Fruit fly (Drosophila melanogaster) S2 (cell line): ENCODE results near the gene CG33641.

ENCODE experiments used
- CG8478 ChIP-seq: fragments of >200 bp; optimal IDR thresholded peaks from 2 replicates; lab custom pipeline; 2018
- CTCF ChIP-seq, 2 experiments: fragments of >200 bp; optimal IDR thresholded peaks; 2 replicates each; lab custom pipeline; 2018

DNA sequence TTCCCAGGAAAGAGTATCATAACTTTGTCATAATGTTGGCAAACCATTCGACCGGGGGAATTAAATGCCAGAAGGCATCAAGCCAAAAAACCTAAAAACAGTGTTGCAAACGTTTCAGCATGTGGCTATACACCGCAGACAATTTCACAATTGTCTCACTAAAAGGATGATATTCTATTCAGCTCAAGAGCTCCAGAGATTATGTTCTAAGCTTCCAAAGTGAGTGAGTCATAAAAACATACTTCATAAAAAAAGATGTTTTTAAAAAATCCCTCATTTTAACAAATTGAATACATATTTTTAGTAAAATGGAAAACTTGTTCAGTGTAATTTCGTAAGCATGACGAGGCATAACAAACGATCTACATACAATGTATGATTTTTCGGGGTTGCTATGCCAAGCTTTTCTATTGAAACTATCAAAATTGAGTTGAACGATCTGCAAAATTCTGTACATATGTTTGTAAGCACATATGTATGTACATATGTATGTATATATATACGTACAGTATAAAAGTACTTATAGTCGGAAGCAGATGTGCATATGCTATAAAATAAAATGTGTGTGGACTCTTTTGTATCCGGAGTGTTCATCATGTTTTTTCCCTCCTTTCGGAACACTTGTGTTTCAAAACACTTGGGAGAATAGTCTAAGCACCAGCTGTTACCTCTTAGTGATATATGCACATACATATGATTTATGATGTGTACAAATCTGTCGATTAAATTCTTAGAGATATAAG, 13.7 kb upstream of the CG33641 start:
- no peak for TF ChIP-seq CG8478
- TF ChIP-seq CTCF (optimal IDR thresholded peaks at IDR 0.05; lab: Kevin White, UChicago) = no peak
